Fruit fly (Drosophila melanogaster): ENCODE results near the gene Slu7.
A peak's percentile ranks its signal among the peaks of the same experiment; 100 is the strongest.

- no peak for TF ChIP-seq fd85E (GFP tag; optimal IDR thresholded peaks at IDR 0.05)
- TF ChIP-seq Eip78C (GFP tag), result no peak
- no peak for TF ChIP-seq CG16779 (tag; optimal IDR thresholded peaks at IDR 0.05)
- no peak for TF ChIP-seq pdm3 (GFP tag; optimal IDR thresholded peaks at IDR 0.05)
- TF ChIP-seq ss (GFP tag; optimal IDR thresholded peaks at IDR 0.05), result no peak
- TF ChIP-seq vri (GFP tag; optimal IDR thresholded peaks at IDR 0.05), result no peak
- TF ChIP-seq CG6854 (GFP tag; optimal IDR thresholded peaks at IDR 0.05), result no peak
- no peak for TF ChIP-seq Lpt (GFP tag; optimal IDR thresholded peaks at IDR 0.05)
- TF ChIP-seq CG3032 (tag; optimal IDR thresholded peaks at IDR 0.05), result no peak
- TF ChIP-seq Ets96B (tag; optimal IDR thresholded peaks at IDR 0.05), result no peak
- TF ChIP-seq salr (GFP tag; optimal IDR thresholded peaks at IDR 0.05), result peak in 1 of 2 experiments; percentile 15
- TF ChIP-seq CG8119 (GFP tag; IDR thresholded peaks at IDR 0.05), result no peak
- no peak for TF ChIP-seq CG34406 (GFP tag; optimal IDR thresholded peaks at IDR 0.05)
Observed at dm6 chr3R:29063921-29064460, 25.1 kb upstream of the Slu7 start.

All from whole organism, prepupa.